Worm (Caenorhabditis elegans) whole organism, L1 larva: Measurements from ENCODE around the gene ifb-1.

ENCODE experiments used
- aly-2 ChIP-seq: fragments of 150-350 bp; optimal IDR thresholded peaks from 2 replicates; lab custom pipeline; 2014; ENCODE audit warnings: missing biosample characterization, missing genetic modification characterization
- ama-1 ChIP-seq: fragments of 150-350 bp; optimal IDR thresholded peaks from 2 replicates; lab custom pipeline; 2014
- jun-1 ChIP-seq: fragments of 150-350 bp; optimal IDR thresholded peaks from 2 replicates; lab custom pipeline; 2014; ENCODE audit warnings: missing biosample characterization, missing genetic modification reagents, missing genetic modification characterization
- lin-13 ChIP-seq: fragments of 150-350 bp; optimal IDR thresholded peaks from 2 replicates; lab custom pipeline; 2014; ENCODE audit warnings: missing biosample characterization, missing genetic modification reagents, missing genetic modification characterization
- lsy-2 ChIP-seq, 2 experiments: fragments of 150-350 bp; optimal IDR thresholded peaks; 2 replicates each; lab custom pipeline; 2014; ENCODE audit warnings: missing biosample characterization in 2 of 2, missing genetic modification characterization in 2 of 2
- nhr-237 ChIP-seq: fragments of 150-350 bp; optimal IDR thresholded peaks from 2 replicates; lab custom pipeline; 2014; ENCODE audit warnings: missing biosample characterization, missing genetic modification characterization
- pqm-1 ChIP-seq: sonication (generic microtip); optimal IDR thresholded peaks from 3 replicates; lab custom pipeline; 2017; ENCODE audit warnings: missing biosample characterization, missing genetic modification characterization
- rnt-1 ChIP-seq: sonication (generic microtip); optimal IDR thresholded peaks from 2 replicates; lab custom pipeline; 2016; ENCODE audit warnings: mild to moderate bottlenecking, missing genetic modification characterization, moderate library complexity, missing compliant biosample characterization
- sox-4 ChIP-seq: sonication (generic microtip); optimal IDR thresholded peaks from 2 replicates; lab custom pipeline; 2016; ENCODE audit warnings: missing genetic modification characterization, missing compliant biosample characterization
- sptf-1 ChIP-seq: fragments of 150-350 bp; optimal IDR thresholded peaks from 2 replicates; lab custom pipeline; 2014; ENCODE audit warnings: missing biosample characterization, missing genetic modification characterization
- ztf-11 ChIP-seq, 2 experiments: sonication (generic microtip); optimal IDR thresholded peaks; 2 replicates each; lab custom pipeline; 2016 to 2017; ENCODE audit warnings: missing genetic modification characterization in 2 of 2, missing biosample characterization in 1 of 2, missing compliant biosample characterization in 1 of 2
- ztf-4 ChIP-seq: fragments of 150-350 bp; optimal IDR thresholded peaks from 2 replicates; lab custom pipeline; 2014; ENCODE audit warnings: missing biosample characterization, missing genetic modification characterization

ce11 chrII:5792490-5792889 is 27.1 kb downstream of the ifb-1 start, which contains the start of gene K05F1.14:
- TF ChIP-seq rnt-1 (tag; lab: Kevin White, UChicago) = no peak
- TF ChIP-seq lsy-2 (tag; optimal IDR thresholded peaks at IDR 0.05; lab: Kevin White, UChicago) = no peak
- no peak for TF ChIP-seq ztf-11 (tag; optimal IDR thresholded peaks at IDR 0.05; lab: Kevin White, UChicago)
- no peak for TF ChIP-seq jun-1 (tag; lab: Kevin White, UChicago)
- no peak for TF ChIP-seq aly-2 (tag; lab: Kevin White, UChicago)
- TF ChIP-seq sox-4 (tag; lab: Kevin White, UChicago) = no peak
- TF ChIP-seq ztf-4 (tag; lab: Kevin White, UChicago) = no peak
- no peak for TF ChIP-seq pqm-1
- TF ChIP-seq lin-13 = no peak
- no peak for TF ChIP-seq sptf-1 (tag; lab: Kevin White, UChicago)
- no peak for TF ChIP-seq ama-1 (lab: Kevin White, UChicago)
- no peak for TF ChIP-seq nhr-237
